Worm (Caenorhabditis elegans) whole organism, young adult: ENCODE results near the gene R02F11.3.

ENCODE experiments used
- T26A5.8 ChIP-seq: sonication (generic microtip); optimal IDR thresholded peaks from 2 replicates; lab custom pipeline; 2016; ENCODE audit warnings: missing genetic modification characterization, missing compliant biosample characterization
- ceh-100 ChIP-seq: fragments of 200-800 bp; sonication (Bioruptor generic); IDR thresholded peaks from 2 replicates; pipeline ENCODE4 v1.3.6; 2022; ENCODE audit warnings: missing genetic modification reagents, missing genetic modification characterization, missing compliant biosample characterization
- efl-1 ChIP-seq: fragments of 150-350 bp; optimal IDR thresholded peaks from 2 replicates; lab custom pipeline; 2014; ENCODE audit warnings: missing biosample characterization, missing genetic modification reagents, missing genetic modification characterization
- lag-1 ChIP-seq: fragments of 200-800 bp; sonication (Bioruptor generic); IDR thresholded peaks from 2 replicates; pipeline ENCODE4 v1.3.6; 2022; ENCODE audit warnings: missing genetic modification reagents, missing genetic modification characterization, missing compliant biosample characterization
- nhr-179 ChIP-seq: sonication (generic microtip); optimal IDR thresholded peaks from 2 replicates; lab custom pipeline; 2016; ENCODE audit warnings: mild to moderate bottlenecking, missing genetic modification characterization, missing compliant biosample characterization
- rec-8 ChIP-seq, 2 experiments: sonication (generic microtip); optimal IDR thresholded peaks; 2 replicates each; lab custom pipeline; 2016; ENCODE audit warnings: mild to moderate bottlenecking in 2 of 2, missing genetic modification characterization in 2 of 2, missing genetic modification reagents in 2 of 2, missing genotype in 2 of 2, missing biosample characterization in 1 of 2, missing compliant biosample characterization in 1 of 2, moderate library complexity in 1 of 2
- unc-62 ChIP-seq: fragments of 150-350 bp; optimal IDR thresholded peaks from 2 replicates; lab custom pipeline; 2014; ENCODE audit warnings: missing biosample characterization, missing genetic modification reagents, missing genetic modification characterization

- TF ChIP-seq nhr-179 (tag; lab: Kevin White, UChicago) (no peak), T26A5.8 (peak; percentile 32), lag-1 (GFP tag; lab: Robert Waterston, UW) (no peak), efl-1 (GFP tag; lab: Kevin White, UChicago) (no peak), rec-8 (tag; optimal IDR thresholded peaks at IDR 0.05; lab: Kevin White, UChicago) (peak; percentile 7 to 43), ceh-100 (no peak), unc-62 (GFP tag; lab: Kevin White, UChicago) (no peak)
Measured at ce11 chrV:4823683-4824391, 18.1 kb upstream of the R02F11.3 start.
